Fruit fly (Drosophila melanogaster) whole organism, embryonic: Measurements from ENCODE around the gene QIL1.
A peak's percentile ranks its signal among the peaks of the same experiment; 100 is the strongest.

Source experiments
- Asciz ChIP-seq: fragments of 200-800 bp; sonication (Bioruptor generic); optimal IDR thresholded peaks from 2 replicates; lab custom pipeline; 2017; ENCODE audit warnings: missing biosample characterization, mild to moderate bottlenecking, missing genetic modification characterization, missing genetic modification reagents
- Awh ChIP-seq: fragments of 200-800 bp; sonication (Bioruptor generic); IDR thresholded peaks from 2 replicates; pipeline ENCODE4, ENCODE4 v1.3.6; 2022; ENCODE audit warnings: missing biosample characterization, missing genetic modification characterization
- CG10267 ChIP-seq: fragments of 200-800 bp; sonication (Bioruptor generic); optimal IDR thresholded peaks from 2 replicates; lab custom pipeline; 2018; ENCODE audit warnings: missing biosample characterization, mild to moderate bottlenecking, missing genetic modification characterization, moderate library complexity
- CG12942 ChIP-seq: fragments of 200-800 bp; sonication (Bioruptor generic); optimal IDR thresholded peaks from 3 replicates; lab custom pipeline; 2016; ENCODE audit warnings: missing biosample characterization, missing genetic modification characterization
- CG14710 ChIP-seq: fragments of 200-800 bp; sonication (Bioruptor generic); optimal IDR thresholded peaks from 3 replicates; lab custom pipeline; 2019; ENCODE audit warnings: missing biosample characterization, mild to moderate bottlenecking, missing genetic modification characterization, moderate library complexity
- CG15269 ChIP-seq: fragments of 200-800 bp; sonication (Bioruptor generic); optimal IDR thresholded peaks from 2 replicates; lab custom pipeline; 2018; ENCODE audit warnings: missing biosample characterization, mild to moderate bottlenecking, missing genetic modification characterization, moderate library complexity
- CG16815 ChIP-seq: fragments of 200-800 bp; sonication (Bioruptor generic); optimal IDR thresholded peaks from 3 replicates; lab custom pipeline; 2017; ENCODE audit warnings: missing biosample characterization, mild to moderate bottlenecking, missing genetic modification characterization
- CG17359 ChIP-seq: fragments of 200-800 bp; sonication (Bioruptor generic); optimal IDR thresholded peaks from 3 replicates; lab custom pipeline; 2018; ENCODE audit warnings: missing biosample characterization, mild to moderate bottlenecking, missing genetic modification characterization, moderate library complexity
- CG18262 ChIP-seq: fragments of 200-800 bp; optimal IDR thresholded peaks from 3 replicates; lab custom pipeline; 2019; ENCODE audit warnings: missing biosample characterization, mild to moderate bottlenecking, missing genetic modification characterization, moderate library complexity
- CG2889 ChIP-seq: fragments of 200-800 bp; sonication (Bioruptor generic); IDR thresholded peaks from 3 replicates; pipeline ENCODE4 v1.3.6; 2022; ENCODE audit warnings: missing biosample characterization, missing genetic modification characterization
- CG31441 ChIP-seq: fragments of 200-800 bp; sonication (Bioruptor generic); IDR thresholded peaks from 2 replicates; pipeline ENCODE4 v1.3.6; 2022; ENCODE audit warnings: missing biosample characterization, missing genetic modification characterization
- CG5245 ChIP-seq: fragments of 200-800 bp; sonication (Bioruptor generic); optimal IDR thresholded peaks from 3 replicates; lab custom pipeline; 2016; ENCODE audit warnings: missing biosample characterization, missing genetic modification characterization
- Camta ChIP-seq: fragments of 200-800 bp; sonication (Bioruptor generic); optimal IDR thresholded peaks from 2 replicates; lab custom pipeline; 2016; ENCODE audit warnings: missing biosample characterization, missing genetic modification characterization
- D19A ChIP-seq: fragments of 200-800 bp; optimal IDR thresholded peaks from 3 replicates; lab custom pipeline; 2019; ENCODE audit warnings: missing biosample characterization, mild to moderate bottlenecking, missing genetic modification characterization, moderate library complexity
- Drgx ChIP-seq: fragments of 200-800 bp; sonication (Bioruptor generic); IDR thresholded peaks from 2 replicates; pipeline ENCODE4 v1.3.6; 2022; ENCODE audit warnings: missing biosample characterization, missing genetic modification characterization
- Gug ChIP-seq: fragments of 200-800 bp; sonication (Bioruptor generic); IDR thresholded peaks from 4 replicates; pipeline ENCODE4 v1.3.6; 2022; ENCODE audit warnings: missing biosample characterization, missing genetic modification characterization
- H15 ChIP-seq: fragments of 200-800 bp; sonication (Bioruptor generic); IDR thresholded peaks from 3 replicates; pipeline ENCODE4 v1.3.6; 2022; ENCODE audit warnings: missing biosample characterization, missing genetic modification characterization
- Hr51 ChIP-seq, 2 experiments: fragments of 200-800 bp; sonication (Bioruptor generic); optimal IDR thresholded peaks; 2 replicates in 1 of 2; 3 replicates in 1 of 2; lab custom pipeline; 2016 to 2018; ENCODE audit warnings: missing biosample characterization in 2 of 2, missing genetic modification characterization in 2 of 2, mild to moderate bottlenecking in 1 of 2, moderate library complexity in 1 of 2
- Kr ChIP-seq: fragments of 200-800 bp; sonication (Bioruptor generic); optimal IDR thresholded peaks from 2 replicates; lab custom pipeline; 2017; ENCODE audit warnings: missing biosample characterization, mild to moderate bottlenecking, missing genetic modification characterization
- MESR4 ChIP-seq: fragments of 200-800 bp; sonication (Bioruptor generic); optimal IDR thresholded peaks from 2 replicates; lab custom pipeline; 2018; ENCODE audit warnings: missing biosample characterization, mild to moderate bottlenecking, missing genetic modification characterization, moderate library complexity
- Oli ChIP-seq: fragments of 200-800 bp; sonication (Bioruptor generic); optimal IDR thresholded peaks from 2 replicates; lab custom pipeline; 2018; ENCODE audit warnings: missing biosample characterization, mild to moderate bottlenecking, missing genetic modification characterization, moderate library complexity
- Ptx1 ChIP-seq: fragments of 200-800 bp; sonication (Bioruptor generic); IDR thresholded peaks from 2 replicates; pipeline ENCODE4 v1.3.6; 2022; ENCODE audit warnings: missing biosample characterization, missing genetic modification characterization
- Scr ChIP-seq: fragments of 200-800 bp; sonication (Bioruptor generic); IDR thresholded peaks from 2 replicates; pipeline ENCODE4 v1.3.6; 2022; ENCODE audit warnings: missing biosample characterization, missing genetic modification characterization; ENCODE audit not compliant: partially characterized antibody
- Sox100B ChIP-seq: fragments of 200-800 bp; sonication (Bioruptor generic); optimal IDR thresholded peaks from 3 replicates; lab custom pipeline; 2018; ENCODE audit warnings: missing biosample characterization, mild to moderate bottlenecking, missing genetic modification characterization
- Sox102F ChIP-seq: fragments of 200-800 bp; sonication (Bioruptor generic); optimal IDR thresholded peaks from 2 replicates; lab custom pipeline; 2018; ENCODE audit warnings: missing biosample characterization, mild to moderate bottlenecking, missing genetic modification characterization, moderate library complexity
- Usf ChIP-seq: fragments of 200-800 bp; sonication (Bioruptor generic); optimal IDR thresholded peaks from 2 replicates; lab custom pipeline; 2017; ENCODE audit warnings: missing genotype, missing biosample characterization, missing genetic modification characterization
- Xrp1 ChIP-seq: fragments of 200-800 bp; sonication (Bioruptor generic); IDR thresholded peaks from 2 replicates; pipeline ENCODE4 v1.3.6; 2022; ENCODE audit warnings: missing biosample characterization, missing genetic modification characterization
- bowl ChIP-seq: fragments of 200-800 bp; sonication (Bioruptor generic); IDR thresholded peaks from 2 replicates; pipeline ENCODE4 v1.3.6; 2022; ENCODE audit warnings: missing biosample characterization, missing genetic modification characterization
- bsh ChIP-seq, 2 experiments: fragments of 200-800 bp; sonication (Bioruptor generic); optimal IDR thresholded peaks; 2 replicates each; lab custom pipeline; 2017 to 2018; ENCODE audit warnings: mild to moderate bottlenecking in 2 of 2, missing biosample characterization in 2 of 2, missing genetic modification characterization in 2 of 2, moderate library complexity in 1 of 2
- ci ChIP-seq: fragments of 200-800 bp; sonication (Bioruptor generic); IDR thresholded peaks from 3 replicates; pipeline ENCODE4 v1.3.6; 2022; ENCODE audit warnings: missing biosample characterization, missing genetic modification characterization
- dmrt99B ChIP-seq: fragments of 200-800 bp; sonication (Bioruptor generic); optimal IDR thresholded peaks from 2 replicates; lab custom pipeline; 2018; ENCODE audit warnings: missing biosample characterization, mild to moderate bottlenecking, missing genetic modification characterization, moderate library complexity
- dpn ChIP-seq, 2 experiments: fragments of 200-800 bp; sonication (Bioruptor generic); optimal IDR thresholded peaks; 3 replicates each; lab custom pipeline; 2016; ENCODE audit warnings: missing biosample characterization in 2 of 2, missing genetic modification characterization in 2 of 2
- eve ChIP-seq, 2 experiments: fragments of >200 bp; optimal IDR thresholded peaks; 2 replicates each; lab custom pipeline; 2017; ENCODE audit warnings: missing biosample characterization in 2 of 2, missing genetic modification characterization in 2 of 2
- grau ChIP-seq: fragments of 200-800 bp; optimal IDR thresholded peaks from 3 replicates; lab custom pipeline; 2019; ENCODE audit warnings: missing biosample characterization, mild to moderate bottlenecking, missing genetic modification characterization, moderate library complexity
- hbn ChIP-seq: fragments of 200-800 bp; sonication (Bioruptor generic); IDR thresholded peaks from 2 replicates; pipeline ENCODE4 v1.3.6; 2022; ENCODE audit warnings: missing biosample characterization, missing genetic modification characterization; ENCODE audit not compliant: partially characterized antibody
- klu ChIP-seq: fragments of 200-800 bp; sonication (Bioruptor generic); IDR thresholded peaks from 2 replicates; pipeline ENCODE4 v1.3.6; 2022; ENCODE audit warnings: missing biosample characterization, missing genetic modification characterization
- lov ChIP-seq, 2 experiments: fragments of 200-800 bp in 1 of 2; fragments of >200 bp in 1 of 2; sonication (Bioruptor generic) in 1 of 2; IDR thresholded peaks in 1 of 2; optimal IDR thresholded peaks in 1 of 2; 2 replicates in 1 of 2; 3 replicates in 1 of 2; pipeline versions ENCODE4 v1.3.6 to Lab custom; 2017 to 2022; ENCODE audit warnings: missing biosample characterization in 1 of 2, missing genetic modification characterization in 1 of 2
- nmo ChIP-seq: fragments of 200-800 bp; sonication (Bioruptor generic); optimal IDR thresholded peaks from 2 replicates; lab custom pipeline; 2018; ENCODE audit warnings: missing biosample characterization, mild to moderate bottlenecking, missing genetic modification characterization, moderate library complexity
- odd ChIP-seq: fragments of 200-800 bp; sonication (Bioruptor generic); optimal IDR thresholded peaks from 2 replicates; lab custom pipeline; 2017; ENCODE audit warnings: missing biosample characterization, mild to moderate bottlenecking, missing genetic modification characterization
- pan ChIP-seq, 4 experiments: fragments of >200 bp in 3 of 4; fragments of 200-800 bp in 1 of 4; sonication (Bioruptor generic) in 1 of 4; optimal IDR thresholded peaks in 3 of 4; IDR thresholded peaks in 1 of 4; 2 replicates each; pipeline versions ENCODE4 v1.3.6 to Lab custom; 2017 to 2022; ENCODE audit warnings: missing biosample characterization in 2 of 4, missing genetic modification characterization in 2 of 4, mixed read lengths in 1 of 4
- row ChIP-seq: fragments of 200-800 bp; sonication (Bioruptor generic); IDR thresholded peaks from 3 replicates; pipeline ENCODE4 v1.3.6; 2022; ENCODE audit warnings: missing biosample characterization, missing genetic modification characterization
- slou ChIP-seq: fragments of 200-800 bp; sonication (Bioruptor generic); optimal IDR thresholded peaks from 3 replicates; lab custom pipeline; 2016; ENCODE audit warnings: missing biosample characterization, missing genetic modification characterization
- stc ChIP-seq: fragments of 200-800 bp; sonication (Bioruptor generic); IDR thresholded peaks from 2 replicates; pipeline ENCODE4 v1.3.6; 2022; ENCODE audit warnings: missing biosample characterization, missing genetic modification characterization
- ttk ChIP-seq: fragments of 200-800 bp; sonication (Bioruptor generic); IDR thresholded peaks from 2 replicates; pipeline ENCODE4 v2.1.2; 2022; ENCODE audit warnings: missing biosample characterization, missing genetic modification characterization
- vvl ChIP-seq: fragments of 200-800 bp; sonication (Bioruptor generic); IDR thresholded peaks from 2 replicates; pipeline ENCODE4 v1.3.6; 2022; ENCODE audit warnings: missing biosample characterization, missing genetic modification characterization
- zfh1 ChIP-seq: fragments of 200-800 bp; sonication (Bioruptor generic); IDR thresholded peaks from 3 replicates; pipeline ENCODE4 v1.3.6; 2022; ENCODE audit warnings: missing biosample characterization, missing genetic modification characterization

The QIL1 gene

DNA sequence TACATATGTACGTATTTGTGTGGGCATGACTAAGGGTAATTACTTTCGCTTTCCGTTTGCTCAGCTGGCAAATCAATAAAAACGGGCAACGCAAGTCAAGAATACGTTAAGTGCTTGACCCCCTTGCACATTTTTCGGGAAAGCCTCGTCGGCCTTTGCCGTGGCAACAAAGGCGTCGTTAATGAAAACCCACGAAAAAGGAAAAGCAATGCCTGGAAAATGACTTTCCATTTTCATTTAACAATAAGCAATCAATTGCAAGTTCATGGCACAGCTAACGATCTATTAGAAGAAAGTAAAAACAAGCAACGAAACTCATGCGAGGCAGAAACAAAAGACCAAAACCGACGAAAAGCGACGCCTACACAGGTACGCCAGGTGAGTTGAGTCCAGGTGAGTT lies 30.3 kb downstream of the QIL1 start (continued):
- TF ChIP-seq Camta (GFP tag; lab: Kevin White, UChicago) (no peak), CG2889 (GFP tag; lab: Robert Waterston, UW) (no peak), Awh (GFP tag; lab: Robert Waterston, UW) (no peak), pan (optimal IDR thresholded peaks at IDR 0.05; lab: Kevin White, UChicago) (no peak), pan (GFP tag; optimal IDR thresholded peaks at IDR 0.05 in 1 of 2, IDR thresholded peaks at IDR 0.05 in 1 of 2) (no peak), Kr (GFP tag; lab: Kevin White, UChicago) (peak; percentile 7), Sox100B (GFP tag; lab: Kevin White, UChicago) (no peak)

DNA sequence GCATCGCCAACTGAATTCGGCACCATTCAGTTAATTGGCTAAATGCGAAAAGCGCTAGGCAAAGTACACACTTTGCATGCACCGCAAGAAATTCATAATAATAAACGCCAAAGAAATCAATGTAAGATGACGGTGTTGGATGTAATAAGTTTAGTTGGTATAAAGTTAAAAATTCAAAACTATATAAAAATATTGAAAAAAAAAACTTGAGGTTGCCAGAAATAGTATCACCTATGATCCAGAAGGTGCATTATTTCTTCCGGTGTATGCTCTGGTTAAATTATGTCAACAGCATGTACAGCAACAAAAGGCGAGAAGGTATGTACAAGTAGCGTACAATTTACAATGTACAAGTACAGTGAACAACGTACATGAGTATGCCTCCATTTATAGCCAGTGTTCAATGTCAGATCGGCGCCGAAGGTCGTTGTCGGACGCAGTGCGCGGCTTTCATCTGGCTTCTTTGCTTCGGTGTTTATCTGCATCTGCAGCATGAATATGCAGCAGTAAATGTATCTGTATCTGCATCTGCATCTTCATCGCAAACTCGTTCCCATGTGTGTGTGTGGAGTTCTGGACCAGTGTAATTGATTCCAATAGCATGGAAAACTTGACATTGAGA lies 31.2 kb downstream of the QIL1 start:
- no peak for TF ChIP-seq odd (GFP tag; lab: Kevin White, UChicago)
- peak; percentile 39 to 49 for TF ChIP-seq bsh (GFP tag; optimal IDR thresholded peaks at IDR 0.05; lab: Kevin White, UChicago)
- peak; percentile 33 for TF ChIP-seq CG18262 (tag; lab: Kevin White, UChicago)
- peak; percentile 76 for TF ChIP-seq Drgx (GFP tag; lab: Robert Waterston, UW)
- TF ChIP-seq CG5245, result peak; percentile 23
- peak; percentile 22 for TF ChIP-seq CG12942 (GFP tag; lab: Kevin White, UChicago)
- TF ChIP-seq bowl, result no peak
- TF ChIP-seq lov (optimal IDR thresholded peaks at IDR 0.05; lab: Kevin White, UChicago), result no peak
- TF ChIP-seq lov (GFP tag; IDR thresholded peaks at IDR 0.05; lab: Robert Waterston, UW), result no peak
- no peak for TF ChIP-seq MESR4 (GFP tag; lab: Kevin White, UChicago)
- TF ChIP-seq Scr, result no peak
- TF ChIP-seq CG17359, result peak; percentile 28
- TF ChIP-seq CG31441 (GFP tag; lab: Robert Waterston, UW), result 0 out of 2 replicates have a peak, but pooled peaks have one; percentile 40
- peak; percentile 51 for TF ChIP-seq dmrt99B (tag; lab: Kevin White, UChicago)
- peak; percentile 8 for TF ChIP-seq CG14710 (tag; lab: Kevin White, UChicago)
- peak; percentile 40; the same call in 2 of the 3 replicates for TF ChIP-seq row (GFP tag; lab: Robert Waterston, UW)
- peak; percentile 38 for TF ChIP-seq Oli (tag; lab: Kevin White, UChicago)
- TF ChIP-seq eve (GFP tag; optimal IDR thresholded peaks at IDR 0.05; lab: Kevin White, UChicago), result no peak
- TF ChIP-seq stc (GFP tag; lab: Robert Waterston, UW), result peak; percentile 27; the same call in 1 of the 2 replicates
- no peak for TF ChIP-seq CG16815 (GFP tag; lab: Kevin White, UChicago)
- peak; percentile 47 for TF ChIP-seq Sox102F (GFP tag; lab: Kevin White, UChicago)
- TF ChIP-seq zfh1 (GFP tag; lab: Robert Waterston, UW), result no peak
- TF ChIP-seq Gug (GFP tag; lab: Robert Waterston, UW), result no peak
- peak; percentile 17 for TF ChIP-seq grau (tag; lab: Kevin White, UChicago)
- peak; percentile 1 for TF ChIP-seq CG15269 (tag; lab: Kevin White, UChicago)
- TF ChIP-seq hbn (GFP tag; lab: Robert Waterston, UW), result no peak
- peak; percentile 28 for TF ChIP-seq nmo (GFP tag; lab: Kevin White, UChicago)
- TF ChIP-seq Xrp1, result 0 out of 2 replicates have a peak, but pooled peaks have one; percentile 28
- peak; percentile 30; the same call in 1 of the 2 replicates for TF ChIP-seq Ptx1 (GFP tag; lab: Robert Waterston, UW)
- peak; percentile 1 for TF ChIP-seq D19A (tag; lab: Kevin White, UChicago)
- peak; percentile 11 for TF ChIP-seq CG10267
- 0 out of 3 replicates have a peak, but pooled peaks have one; percentile 17 for TF ChIP-seq H15 (GFP tag; lab: Robert Waterston, UW)
- peak; percentile 5 for TF ChIP-seq Asciz
- peak; percentile 2 to 5 for TF ChIP-seq dpn (GFP tag; optimal IDR thresholded peaks at IDR 0.05; lab: Kevin White, UChicago)
- no peak for TF ChIP-seq slou (GFP tag; lab: Kevin White, UChicago)
- no peak for TF ChIP-seq klu (GFP tag; lab: Robert Waterston, UW)
- peak; percentile 55; the same call in 1 of the 3 replicates for TF ChIP-seq ci (GFP tag; lab: Robert Waterston, UW)
- TF ChIP-seq CG2889 (GFP tag; lab: Robert Waterston, UW), result no peak
- peak in 1 of 2 experiments; percentile 56 for TF ChIP-seq Hr51 (GFP tag; optimal IDR thresholded peaks at IDR 0.05; lab: Kevin White, UChicago)
- peak; percentile 10; the same call in 1 of the 2 replicates for TF ChIP-seq vvl
- TF ChIP-seq Usf, result no peak
- no peak for TF ChIP-seq ttk (GFP tag; lab: Robert Waterston, UW)
